Fruit fly (Drosophila melanogaster): ENCODE data around the gene CG15208.
A peak's percentile ranks its signal among the peaks of the same experiment; 100 is the strongest.

dm6 chrX:10933776-10934175 lies 34.0 kb downstream of the CG15208 start:
- no peak for TF ChIP-seq CG12605 (GFP tag; IDR thresholded peaks at IDR 0.05)
- peak; percentile 14 for TF ChIP-seq CG8159 (tag; optimal IDR thresholded peaks at IDR 0.05)
- TF ChIP-seq CG14655 (GFP tag; optimal IDR thresholded peaks at IDR 0.05), result peak; percentile 53
- TF ChIP-seq fd96Ca (GFP tag; IDR thresholded peaks at IDR 0.05), result peak; percentile 44; the same call in 1 of the 3 replicates
- peak; percentile 60; the same call in 1 of the 2 replicates for TF ChIP-seq CG32121 (GFP tag; IDR thresholded peaks at IDR 0.05)
- no peak for TF ChIP-seq Pif1B (GFP tag; optimal IDR thresholded peaks at IDR 0.05)
- no peak for TF ChIP-seq CG13204 (GFP tag; optimal IDR thresholded peaks at IDR 0.05)
- no peak for TF ChIP-seq CG10348 (GFP tag; IDR thresholded peaks at IDR 0.05)
- 0 out of 2 replicates have a peak, but pooled peaks have one; percentile 8 for TF ChIP-seq Ets98B (GFP tag; IDR thresholded peaks at IDR 0.05)
- TF ChIP-seq EcR (GFP tag; optimal IDR thresholded peaks at IDR 0.05), result no peak
- peak; percentile 1 for TF ChIP-seq CG34367 (tag; optimal IDR thresholded peaks at IDR 0.05)
- no peak for TF ChIP-seq D1 (tag; optimal IDR thresholded peaks at IDR 0.05)
- TF ChIP-seq CG4496 (GFP tag; IDR thresholded peaks at IDR 0.05), result no peak
- TF ChIP-seq CG17806 (tag; optimal IDR thresholded peaks at IDR 0.05), result peak; percentile 24

Data from whole organism, pupa.